Fruit fly (Drosophila melanogaster) whole organism, wandering third instar larva: ENCODE measurements around the gene CG5162.

Experiments
- Abd-B ChIP-seq: fragments of >200 bp; optimal IDR thresholded peaks from 2 replicates; lab custom pipeline; 2017; ENCODE audit warnings: missing biosample characterization, missing genetic modification characterization
- CG32264 ChIP-seq: fragments of 200-800 bp; sonication (Bioruptor generic); optimal IDR thresholded peaks from 2 replicates; lab custom pipeline; 2016; ENCODE audit warnings: missing biosample characterization, missing genetic modification characterization
- CG9705 ChIP-seq: fragments of 200-800 bp; sonication (Bioruptor generic); optimal IDR thresholded peaks from 2 replicates; lab custom pipeline; 2018; ENCODE audit warnings: missing biosample characterization, mild to moderate bottlenecking, missing genetic modification characterization
- CrebA ChIP-seq: fragments of 200-800 bp; sonication (Bioruptor generic); optimal IDR thresholded peaks from 2 replicates; lab custom pipeline; 2016; ENCODE audit warnings: missing biosample characterization, mild to moderate bottlenecking, missing genetic modification characterization, borderline replicate concordance
- Dfd ChIP-seq: fragments of >200 bp; optimal IDR thresholded peaks from 2 replicates; lab custom pipeline; 2017; ENCODE audit warnings: missing biosample characterization, missing genetic modification characterization
- GATAd ChIP-seq: sonication (Bioruptor generic); optimal IDR thresholded peaks from 2 replicates; lab custom pipeline; 2016; ENCODE audit warnings: missing biosample characterization, missing genetic modification characterization
- Hr78 ChIP-seq: fragments of >200 bp; optimal IDR thresholded peaks from 2 replicates; lab custom pipeline; 2017; ENCODE audit warnings: missing biosample characterization, missing genetic modification characterization
- Hr83 ChIP-seq: fragments of 200-300 bp; sonication (Bioruptor generic); optimal IDR thresholded peaks from 2 replicates; lab custom pipeline; 2016; ENCODE audit warnings: missing biosample characterization, mild to moderate bottlenecking, missing genetic modification characterization, moderate library complexity; ENCODE audit not compliant: poor library complexity, severe bottlenecking
- Jra ChIP-seq: sonication (Bioruptor generic); optimal IDR thresholded peaks from 2 replicates; lab custom pipeline; 2016; ENCODE audit warnings: missing biosample characterization, missing genetic modification characterization
- Mio ChIP-seq: sonication (Bioruptor generic); optimal IDR thresholded peaks from 2 replicates; lab custom pipeline; 2016; ENCODE audit warnings: missing biosample characterization, missing genetic modification characterization
- Myc ChIP-seq: fragments of >200 bp; optimal IDR thresholded peaks from 2 replicates; lab custom pipeline; 2017
- N ChIP-seq: fragments of >200 bp; optimal IDR thresholded peaks from 2 replicates; lab custom pipeline; 2018; ENCODE audit warnings: missing biosample characterization, missing external identifiers, missing genetic modification characterization
- OdsH ChIP-seq: fragments of 200-800 bp; sonication (Bioruptor generic); optimal IDR thresholded peaks from 2 replicates; lab custom pipeline; 2016; ENCODE audit warnings: missing biosample characterization, mild to moderate bottlenecking, missing genetic modification characterization
- Rel ChIP-seq, 2 experiments: fragments of 200-800 bp; sonication (Bioruptor generic) in 1 of 2; optimal IDR thresholded peaks; 2 replicates in 1 of 2; 3 replicates in 1 of 2; lab custom pipeline; 2016 to 2019; ENCODE audit warnings: mild to moderate bottlenecking in 2 of 2, missing biosample characterization in 2 of 2, missing genetic modification characterization in 2 of 2, moderate library complexity in 1 of 2
- Sp1 ChIP-seq: fragments of 200-800 bp; sonication (Bioruptor generic); optimal IDR thresholded peaks from 3 replicates; lab custom pipeline; 2019; ENCODE audit warnings: missing biosample characterization, mild to moderate bottlenecking, missing genetic modification characterization, moderate library complexity
- Vsx2 ChIP-seq: fragments of 200-300, 225-300 bp; sonication (Bioruptor generic); optimal IDR thresholded peaks from 2 replicates; lab custom pipeline; 2018; ENCODE audit warnings: missing biosample characterization, missing genetic modification characterization; ENCODE audit not compliant: partially characterized antibody
- br ChIP-seq: fragments of 200-800 bp; sonication (Bioruptor generic); optimal IDR thresholded peaks from 2 replicates; lab custom pipeline; 2016; ENCODE audit warnings: missing biosample characterization, missing genetic modification characterization
- dl ChIP-seq, 2 experiments: fragments of 175-275, 200-275 bp in 1 of 2; fragments of 200-275 bp in 1 of 2; sonication (Bioruptor generic); optimal IDR thresholded peaks; lab custom pipeline; 2018; ENCODE audit warnings: mild to moderate bottlenecking in 2 of 2, missing biosample characterization in 2 of 2, missing genetic modification characterization in 2 of 2, moderate library complexity in 2 of 2; ENCODE audit not compliant: partially characterized antibody in 2 of 2, insufficient read depth in 1 of 2
- dmrt93B ChIP-seq: fragments of 200-800 bp; sonication (Bioruptor generic); optimal IDR thresholded peaks from 2 replicates; lab custom pipeline; 2018; ENCODE audit warnings: missing biosample characterization, mild to moderate bottlenecking, missing genetic modification characterization
- foxo ChIP-seq, 2 experiments: fragments of 200-800 bp; sonication (Bioruptor generic); optimal IDR thresholded peaks; 2 replicates in 1 of 2; 3 replicates in 1 of 2; lab custom pipeline; 2016 to 2017; ENCODE audit warnings: missing biosample characterization in 2 of 2, missing genetic modification characterization in 2 of 2
- fru ChIP-seq: fragments of 200-800 bp; sonication (Bioruptor generic); optimal IDR thresholded peaks from 3 replicates; lab custom pipeline; 2016; ENCODE audit warnings: missing biosample characterization, mild to moderate bottlenecking, missing genetic modification characterization
- h ChIP-seq: fragments of 200-800 bp; sonication (Bioruptor generic); optimal IDR thresholded peaks from 3 replicates; lab custom pipeline; 2016; ENCODE audit warnings: missing biosample characterization, mild to moderate bottlenecking, missing genetic modification characterization
- jim ChIP-seq: fragments of 175-275, 200-325 bp; sonication (Bioruptor generic); optimal IDR thresholded peaks from 2 replicates; lab custom pipeline; 2016; ENCODE audit warnings: missing biosample characterization, mild to moderate bottlenecking, missing genetic modification characterization
- psq ChIP-seq: fragments of 200-800 bp; sonication (Bioruptor generic); optimal IDR thresholded peaks from 3 replicates; lab custom pipeline; 2017; ENCODE audit warnings: missing biosample characterization, mild to moderate bottlenecking, missing genetic modification characterization, moderate library complexity
- rgr ChIP-seq: fragments of 200-800 bp; sonication (Bioruptor generic); optimal IDR thresholded peaks from 3 replicates; lab custom pipeline; 2016; ENCODE audit warnings: missing biosample characterization, mild to moderate bottlenecking, missing genetic modification characterization
- sage ChIP-seq: fragments of 200-800 bp; sonication (Bioruptor generic); optimal IDR thresholded peaks from 2 replicates; lab custom pipeline; 2016; ENCODE audit warnings: missing biosample characterization, mild to moderate bottlenecking, missing genetic modification characterization
- tai ChIP-seq: sonication (Bioruptor generic); optimal IDR thresholded peaks from 2 replicates; lab custom pipeline; 2016; ENCODE audit warnings: missing biosample characterization, missing genetic modification characterization
- usp ChIP-seq: fragments of >200 bp; optimal IDR thresholded peaks from 2 replicates; lab custom pipeline; 2017; ENCODE audit warnings: missing biosample characterization, missing genetic modification characterization
- woc ChIP-seq: sonication (Bioruptor generic); optimal IDR thresholded peaks from 2 replicates; lab custom pipeline; 2016; ENCODE audit warnings: missing biosample characterization, mild to moderate bottlenecking, missing genetic modification characterization

CG5162 gene

dm6 chrX:17206046-17206445 lies 9.1 kb upstream of the CG5162 start, which contains the start of gene CG32564:
Gene CG32564, plus strand, starts transcription at chrX:17206407.
- TF ChIP-seq rgr (GFP tag; lab: Kevin White, UChicago) (no peak), Dfd (no peak), Mio (no peak), h (GFP tag; lab: Kevin White, UChicago) (no peak), woc (GFP tag; lab: Kevin White, UChicago) (no peak), foxo (GFP tag; optimal IDR thresholded peaks at IDR 0.05; lab: Kevin White, UChicago) (no peak), dmrt93B (no peak), psq (GFP tag; lab: Kevin White, UChicago) (no peak), Abd-B (GFP tag; lab: Kevin White, UChicago) (no peak)

dm6 chrX:17207865-17208486 lies 7.1 kb upstream of the CG5162 start, which contains the start of gene CG32563:
Gene CG32563, plus strand, starts transcription at chrX:17208436.
- TF ChIP-seq Myc (no peak), CG32264 (GFP tag; lab: Kevin White, UChicago) (no peak), jim (GFP tag; lab: Kevin White, UChicago) (no peak), Jra (GFP tag; lab: Kevin White, UChicago) (no peak), Rel (GFP tag; optimal IDR thresholded peaks at IDR 0.05; lab: Kevin White, UChicago) (no peak), Rel (tag; optimal IDR thresholded peaks at IDR 0.05; lab: Kevin White, UChicago) (no peak), Vsx2 (GFP tag; lab: Kevin White, UChicago) (no peak), Sp1 (GFP tag; lab: Kevin White, UChicago) (no peak), fru (GFP tag; lab: Kevin White, UChicago) (no peak), Mio (no peak), Abd-B (GFP tag; lab: Kevin White, UChicago) (no peak), br (GFP tag; lab: Kevin White, UChicago) (no peak)

- TF ChIP-seq h (GFP tag; lab: Kevin White, UChicago) (no peak), CG9705 (no peak), usp (GFP tag; lab: Kevin White, UChicago) (no peak), dl (GFP tag; optimal IDR thresholded peaks at IDR 0.05; lab: Kevin White, UChicago; ENCODE audit: insufficient read depth in 1 of 2, partially characterized antibody in 2 of 2) (no peak), dmrt93B (no peak), GATAd (GFP tag; lab: Kevin White, UChicago) (no peak)
Observed at dm6 chrX:17209897-17210296, 5.2 kb upstream of the CG5162 start, which contains the start of gene CG12995. Gene CG12995, minus strand, starts transcription at chrX:17209997.

DNA sequence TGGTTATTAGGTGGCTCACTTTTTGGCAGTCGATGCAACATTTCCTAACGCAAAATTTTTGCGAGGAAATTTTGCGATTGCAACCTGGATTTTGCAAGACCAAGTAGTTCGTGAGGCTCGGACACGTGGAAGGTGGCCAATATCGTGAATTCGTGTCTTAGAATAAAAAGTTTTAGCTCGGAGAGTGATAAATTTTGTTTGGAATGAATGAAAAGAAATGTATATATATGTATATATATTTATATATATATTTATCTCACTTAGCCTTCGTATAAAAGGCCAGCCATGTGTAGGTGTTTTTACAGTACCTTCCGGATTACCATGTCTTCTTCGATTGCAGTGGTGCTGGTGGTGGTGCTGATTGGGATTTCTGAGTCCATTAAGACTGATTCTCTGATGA lies 3.1 kb upstream of the CG5162 start, which contains the start of gene CG18258:
CG18258 (plus strand) TSS at position 301 of the 400 bp plus-strand sequence.
- TF ChIP-seq Myc (no peak), usp (GFP tag; lab: Kevin White, UChicago) (no peak), OdsH (GFP tag; lab: Kevin White, UChicago) (no peak), sage (GFP tag; lab: Kevin White, UChicago) (no peak), CG9705 (no peak), Hr83 (no peak), psq (GFP tag; lab: Kevin White, UChicago) (no peak), tai (no peak), Abd-B (GFP tag; lab: Kevin White, UChicago) (no peak), CrebA (no peak), Hr78 (GFP tag; lab: Kevin White, UChicago) (no peak), jim (GFP tag; lab: Kevin White, UChicago) (no peak), dl (GFP tag; optimal IDR thresholded peaks at IDR 0.05; lab: Kevin White, UChicago; ENCODE audit: insufficient read depth in 1 of 2, partially characterized antibody in 2 of 2) (no peak)
- TF ChIP-seq, all 38 proteins: peak for 0

- TF ChIP-seq Dfd (peak; percentile 97), N (no peak), Sp1 (GFP tag; lab: Kevin White, UChicago) (no peak)
Observed at dm6 chrX:17218232-17218951, 3.3 kb downstream of the CG5162 start, which contains the start of gene CG12998. Gene CG12998, plus strand, starts transcription at chrX:17218667.
